Worm (Caenorhabditis elegans) whole organism, dauer: Measurements from ENCODE around the gene nhr-56.

Experiments used
- unc-62 ChIP-seq: sonication (generic microtip); optimal IDR thresholded peaks from 2 replicates; lab custom pipeline; 2017; ENCODE audit warnings: missing biosample characterization, missing genetic modification reagents, missing genetic modification characterization

nhr-56 gene

DNA sequence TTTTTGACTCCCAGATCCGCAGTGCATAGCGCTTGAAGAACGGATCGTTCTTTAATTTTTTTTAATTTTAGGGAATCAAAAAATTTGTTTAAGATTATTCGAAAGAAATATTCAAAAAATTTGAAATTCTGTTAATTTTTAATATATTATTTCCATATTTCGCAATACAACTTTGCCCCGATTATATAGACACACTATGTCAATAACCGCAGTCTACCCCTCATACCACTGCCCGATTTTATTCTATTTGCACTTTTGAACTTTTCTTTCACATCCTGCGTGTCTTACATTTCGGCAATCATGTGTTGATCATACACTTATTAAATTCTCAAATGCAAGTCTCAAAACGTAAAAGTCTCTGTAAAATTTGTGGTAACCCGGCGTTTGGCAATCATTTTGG lies at the start of gene nhr-56:
Gene nhr-56 (plus strand): TSS at position 202 of the 400 bp plus-strand sequence.
- TF ChIP-seq unc-62 (GFP tag; lab: Kevin White, UChicago): no peak

DNA sequence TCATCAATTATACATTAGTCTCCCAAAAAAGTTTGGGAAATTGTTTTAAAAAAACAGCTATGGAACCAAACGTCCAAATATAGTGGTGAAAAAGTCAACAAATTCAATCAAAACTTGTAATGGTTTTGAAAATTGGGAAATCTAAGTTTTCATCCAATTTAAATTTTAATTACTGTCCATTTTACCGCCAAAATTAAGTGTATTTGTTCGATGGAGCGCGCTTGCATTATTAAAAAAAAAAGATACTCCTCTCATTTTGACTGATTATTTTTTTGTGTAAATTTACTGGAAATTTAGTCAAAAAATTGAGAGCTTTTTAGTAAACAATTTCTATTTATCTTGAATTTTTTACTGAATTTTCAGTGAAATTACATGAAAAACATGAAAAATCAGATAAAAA lies 44.3 kb upstream of the nhr-56 start:
- TF ChIP-seq unc-62 (GFP tag; lab: Kevin White, UChicago): no peak

DNA sequence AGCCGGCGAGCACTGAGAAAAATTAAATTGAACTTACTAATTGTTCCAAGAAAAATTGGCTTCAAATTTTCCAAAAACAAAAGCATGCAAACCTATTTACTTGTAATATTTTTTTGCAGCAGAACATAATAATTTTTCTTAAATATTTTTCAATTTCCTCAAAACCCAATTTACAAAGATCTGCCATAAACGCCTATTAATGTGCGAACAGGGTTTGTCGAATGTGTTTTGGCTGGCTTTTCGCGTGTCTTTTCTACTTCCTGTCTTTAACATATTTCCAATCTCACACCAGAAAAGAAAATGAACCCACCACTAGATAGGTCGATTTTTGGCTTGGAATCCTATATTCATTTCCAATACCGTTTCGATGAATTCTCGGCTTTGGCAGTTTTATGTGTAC lies 43.6 kb upstream of the nhr-56 start, which contains the start of gene C45H4.18:
Gene C45H4.18 (plus strand): TSS at position 301 of the 400 bp plus-strand sequence.
- no peak for TF ChIP-seq unc-62 (GFP tag; lab: Kevin White, UChicago)

DNA sequence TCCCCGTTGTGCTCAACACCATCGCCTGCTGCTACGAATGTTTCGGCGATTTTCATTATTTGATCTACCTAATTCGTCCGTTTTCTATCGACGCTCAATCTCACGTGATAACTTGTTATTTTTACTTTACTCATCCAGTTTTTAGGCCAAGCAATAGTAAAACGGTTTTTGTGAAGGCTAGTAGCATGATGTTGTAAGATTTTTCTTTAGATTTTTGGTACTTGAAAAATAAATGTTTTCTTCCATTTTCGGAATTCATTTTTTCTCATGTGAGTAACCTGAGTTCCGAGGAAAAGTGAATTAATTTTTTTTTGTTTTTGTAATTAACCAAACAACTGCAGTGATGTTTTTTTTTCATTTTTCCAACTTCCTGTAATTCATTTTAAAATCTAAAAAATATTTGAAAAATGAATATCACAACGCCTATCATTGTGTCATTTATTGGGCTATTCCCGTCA lies 41.5 kb upstream of the nhr-56 start, which contains the start of gene srbc-17:
Gene srbc-17 (plus strand): TSS at position 408 of the 458 bp plus-strand sequence.
- no peak for TF ChIP-seq unc-62 (GFP tag; lab: Kevin White, UChicago)

DNA sequence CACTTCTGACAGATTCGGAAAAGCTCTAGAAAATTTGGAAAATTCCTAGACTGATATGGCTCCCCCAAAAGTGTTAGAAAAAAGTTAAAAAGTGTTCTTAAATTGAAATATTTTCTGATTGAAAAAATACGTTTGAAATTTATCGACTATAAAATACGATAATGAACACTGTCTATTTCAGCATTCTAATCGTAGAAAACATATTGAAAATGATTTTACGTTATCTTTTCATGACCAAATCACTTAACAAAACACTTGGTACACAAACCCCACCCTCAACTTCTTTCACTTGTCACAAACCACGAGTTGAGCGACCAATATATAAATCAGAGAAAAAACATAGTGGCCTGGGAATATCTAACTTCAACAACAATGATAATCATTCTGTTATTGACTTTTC lies 39.6 kb upstream of the nhr-56 start, which contains the start of gene cyp-33C1:
Gene cyp-33C1 (plus strand): TSS at position 301 of the 400 bp plus-strand sequence.
- TF ChIP-seq unc-62 (GFP tag; lab: Kevin White, UChicago): no peak

DNA sequence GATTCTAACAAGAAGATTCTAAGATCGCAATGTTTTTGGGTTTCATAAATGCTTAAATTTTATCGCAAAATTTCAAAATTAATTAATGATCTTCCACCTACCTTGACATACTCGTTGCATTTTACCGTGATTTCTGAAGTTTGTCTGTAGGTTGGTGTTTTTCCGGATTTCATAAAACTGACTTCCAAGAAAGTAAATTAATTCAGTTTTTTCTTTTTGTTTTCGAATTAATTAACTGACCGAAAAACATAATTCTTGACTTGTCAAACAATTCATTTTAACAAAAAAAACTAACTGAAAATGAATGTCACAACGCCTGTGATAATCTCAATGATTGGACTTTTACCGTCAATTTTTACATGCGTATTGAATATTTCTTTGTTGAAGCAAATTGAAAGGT lies 37.1 kb upstream of the nhr-56 start, which contains the start of gene srbc-16:
Gene srbc-16 (plus strand): TSS at position 301 of the 400 bp plus-strand sequence.
- no peak for TF ChIP-seq unc-62 (GFP tag; lab: Kevin White, UChicago)

DNA sequence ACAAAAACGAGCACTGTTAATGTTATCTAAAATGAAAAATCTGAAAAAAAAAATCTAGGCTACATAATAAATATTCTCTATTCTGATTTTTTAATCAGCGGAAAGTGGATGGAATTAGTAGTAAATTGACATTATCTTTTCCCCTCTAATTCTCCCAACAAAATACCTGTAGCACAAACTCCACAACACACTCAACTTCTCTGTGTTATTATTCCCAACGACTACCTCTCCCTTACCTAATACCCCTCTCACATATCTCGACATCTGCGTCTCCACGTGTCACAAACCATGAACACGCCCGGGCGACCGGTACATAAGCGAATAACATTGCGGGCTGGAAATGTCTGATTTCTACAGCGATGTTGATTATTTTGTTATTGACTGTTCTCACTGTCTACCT lies 35.6 kb upstream of the nhr-56 start, which contains the start of gene cyp-33C2:
Gene cyp-33C2 (plus strand): TSS at position 327 of the 400 bp plus-strand sequence.
- TF ChIP-seq unc-62 (GFP tag; lab: Kevin White, UChicago): no peak

DNA sequence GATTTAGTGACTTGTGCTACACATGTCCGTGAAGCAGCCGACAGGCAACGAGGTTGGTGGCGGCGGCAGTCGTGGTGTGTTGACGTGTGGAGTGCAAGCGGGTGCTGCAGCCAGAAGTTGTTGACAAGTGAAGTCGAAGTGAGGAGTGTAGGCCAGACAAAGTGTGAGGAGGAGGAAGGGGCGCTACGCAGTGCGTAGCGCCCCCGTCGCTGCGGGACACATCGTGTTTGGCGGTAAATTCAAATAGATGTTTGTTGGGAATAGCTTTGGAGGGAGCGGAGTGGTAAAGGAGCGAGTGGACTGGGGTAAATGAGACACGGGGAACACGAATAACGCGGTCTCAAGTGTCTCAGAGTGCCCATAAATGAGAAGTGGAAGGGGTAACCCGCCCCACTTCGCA lies 33.3 kb upstream of the nhr-56 start:
- TF ChIP-seq unc-62 (GFP tag; lab: Kevin White, UChicago): no peak

DNA sequence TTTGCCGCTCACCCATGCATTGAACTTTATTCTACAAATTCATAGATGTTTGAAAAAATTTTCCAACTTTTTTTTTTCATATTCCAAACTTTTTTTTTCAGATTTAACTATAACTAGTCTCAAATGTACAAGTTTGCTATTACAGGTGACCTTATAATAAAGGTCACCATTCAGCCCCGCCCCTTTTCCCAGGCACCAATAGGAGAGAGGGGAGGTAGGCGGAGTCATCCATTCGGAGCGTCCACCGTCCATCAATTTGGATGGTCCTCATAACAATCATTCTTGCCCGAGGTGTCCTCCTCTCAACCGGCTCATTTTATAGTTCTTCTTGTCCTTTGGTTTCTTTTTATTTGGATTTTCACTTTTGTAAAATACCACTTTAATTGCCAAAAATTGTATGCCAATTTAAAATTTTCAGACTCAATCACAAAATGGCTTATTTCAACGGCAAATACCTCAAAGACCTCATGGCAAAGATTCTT lies 30.9 kb upstream of the nhr-56 start, which contains the start of gene Y5H2B.3:
Gene Y5H2B.3 (plus strand): TSS at position 432 of the 482 bp plus-strand sequence.
- TF ChIP-seq unc-62 (GFP tag; lab: Kevin White, UChicago): no peak

DNA sequence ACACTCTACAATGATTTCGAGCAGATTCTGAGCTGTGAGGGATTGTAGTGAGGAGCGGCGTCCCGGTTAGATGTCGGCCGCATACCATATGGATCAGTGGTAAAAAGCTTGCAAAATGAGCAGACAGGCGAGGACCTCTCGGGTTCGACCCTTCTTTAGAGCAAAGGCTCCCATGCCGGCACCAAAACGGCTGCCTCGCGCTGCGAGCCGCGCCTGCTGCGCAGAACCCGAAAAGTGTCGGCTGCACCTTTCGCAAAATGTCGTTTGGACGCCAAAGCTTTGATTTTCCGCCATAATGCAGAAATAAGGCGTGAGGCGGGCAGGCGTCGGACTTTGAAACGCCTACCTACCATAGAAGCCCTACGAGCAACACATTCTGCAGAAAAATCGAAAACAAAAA lies 28.4 kb upstream of the nhr-56 start:
- TF ChIP-seq unc-62 (GFP tag; lab: Kevin White, UChicago): no peak

DNA sequence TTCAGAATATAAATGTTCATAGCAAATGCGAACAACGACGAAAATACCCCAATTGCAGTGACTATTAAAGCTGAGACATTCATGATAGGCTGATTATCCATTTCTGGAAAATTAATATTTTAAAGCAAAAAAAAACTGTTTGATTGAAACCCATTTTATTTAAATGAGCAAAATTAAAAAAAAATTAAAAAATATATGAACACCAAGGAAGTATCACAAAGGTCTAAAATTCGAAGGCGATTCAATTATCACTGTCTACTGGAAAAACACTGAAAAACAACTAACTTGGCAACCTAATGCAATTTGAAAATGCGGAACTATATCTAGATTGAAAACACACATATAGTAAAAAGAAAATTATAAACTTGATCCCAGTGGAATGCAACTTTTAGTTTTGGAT lies 27.7 kb upstream of the nhr-56 start, which contains the start of gene srbc-42:
Gene srbc-42 (minus strand): TSS at position 101 of the 400 bp plus-strand sequence.
- TF ChIP-seq unc-62 (GFP tag; lab: Kevin White, UChicago): no peak

DNA sequence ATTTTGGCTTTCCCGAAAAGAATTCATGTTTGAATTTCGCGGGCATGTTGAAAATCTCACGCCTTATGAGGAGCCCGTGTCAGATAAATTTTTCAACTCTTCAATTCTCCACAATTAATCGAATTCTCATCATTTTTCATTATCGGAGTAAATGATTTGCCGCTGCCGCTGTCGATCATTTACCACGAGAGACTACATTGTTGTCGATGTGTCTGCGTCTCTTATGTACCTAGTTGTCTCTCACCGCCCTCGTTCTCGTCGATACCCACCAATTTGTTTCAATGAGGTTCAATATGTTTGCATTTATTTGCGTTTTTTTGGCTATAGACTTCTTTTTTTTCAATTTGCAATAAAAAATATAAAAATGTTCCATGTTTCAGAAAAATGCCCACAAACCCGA lies 26.7 kb upstream of the nhr-56 start, which contains the start of gene nhr-13:
Gene nhr-13 (plus strand): TSS at position 369 of the 400 bp plus-strand sequence.
- TF ChIP-seq unc-62 (GFP tag; lab: Kevin White, UChicago): no peak

DNA sequence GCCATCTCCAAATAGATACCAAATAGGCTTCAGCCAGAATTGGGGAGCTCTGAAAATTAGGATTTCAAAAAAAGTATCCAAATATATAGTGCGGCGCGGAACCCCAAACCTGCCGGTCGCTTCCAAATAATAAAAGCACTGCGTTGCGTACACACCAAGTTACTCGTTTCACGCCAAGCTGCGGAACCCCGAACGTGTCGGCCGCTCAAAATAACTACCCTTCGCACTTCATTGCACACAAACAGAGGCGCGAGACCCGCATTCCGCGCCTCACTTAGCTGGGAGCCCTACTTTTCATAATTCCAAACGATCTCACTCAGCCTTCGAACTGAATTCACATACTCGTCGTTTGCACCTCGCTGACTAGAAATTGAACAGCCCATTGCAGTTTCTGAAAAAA lies 19.2 kb upstream of the nhr-56 start:
- no peak for TF ChIP-seq unc-62 (GFP tag; lab: Kevin White, UChicago)

DNA sequence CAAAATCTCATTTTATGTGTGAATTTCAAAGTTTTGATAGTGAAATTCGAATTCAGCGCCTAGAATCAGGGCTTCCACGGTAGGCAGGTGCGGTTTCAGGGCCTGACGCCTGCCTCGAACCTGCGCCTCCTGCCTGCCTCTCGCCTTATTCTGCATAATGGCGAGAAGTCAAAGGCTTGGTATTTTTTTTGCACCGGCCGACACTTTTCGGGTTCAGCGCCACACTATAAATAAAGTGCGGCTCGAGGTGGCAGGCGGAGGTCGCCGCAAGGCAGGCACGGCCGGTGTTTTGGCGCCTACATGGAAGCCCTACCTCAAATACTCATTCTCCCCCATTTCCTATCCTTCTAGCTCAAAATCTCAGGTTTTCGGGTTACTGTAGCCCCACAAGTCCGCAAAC lies 18.4 kb upstream of the nhr-56 start:
- TF ChIP-seq unc-62 (GFP tag; lab: Kevin White, UChicago): no peak

DNA sequence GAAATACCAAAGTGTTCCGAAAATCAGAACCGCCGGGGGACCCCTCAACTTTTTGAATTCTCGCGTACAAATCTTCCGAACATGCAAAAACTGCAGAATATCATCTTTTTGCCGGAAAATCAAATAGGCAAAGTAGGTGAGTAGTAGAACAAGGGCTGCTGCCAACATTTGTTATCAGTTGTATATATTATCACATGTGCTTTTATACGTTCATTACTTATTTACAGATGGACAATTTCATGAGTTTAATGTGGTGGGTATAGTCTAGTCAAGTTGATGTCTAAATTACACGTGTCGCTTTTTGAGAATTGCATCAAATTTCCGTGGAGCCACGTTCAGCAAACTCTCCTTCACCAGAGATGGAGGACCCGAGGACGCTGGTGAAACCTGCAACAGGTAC lies 17.6 kb upstream of the nhr-56 start, which contains the start of gene cyp-32B1:
Gene cyp-32B1 (minus strand): TSS at position 176 of the 400 bp plus-strand sequence.
- no peak for TF ChIP-seq unc-62 (GFP tag; lab: Kevin White, UChicago)

DNA sequence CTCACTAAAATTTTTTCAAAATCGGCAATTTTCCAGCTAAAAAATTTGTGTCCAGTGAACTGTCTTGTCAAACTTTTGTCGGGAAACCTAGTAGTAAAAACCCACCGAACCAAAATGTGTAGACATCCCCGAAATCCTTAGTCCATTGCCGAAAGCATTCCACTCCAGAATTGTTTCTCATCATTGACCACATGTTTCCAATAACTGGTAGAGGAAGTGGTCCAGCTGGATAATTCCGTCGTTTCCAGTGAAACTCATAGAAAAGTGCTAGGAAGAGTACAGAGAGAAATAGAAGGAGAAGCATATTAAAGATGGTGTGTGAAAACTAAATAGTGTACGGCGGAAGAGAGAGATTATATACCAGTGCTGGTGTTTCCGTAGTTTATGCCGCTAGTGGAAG lies 14.7 kb upstream of the nhr-56 start, which contains the start of gene cyp-33C12:
Gene cyp-33C12 (minus strand): TSS at position 321 of the 400 bp plus-strand sequence.
- TF ChIP-seq unc-62 (GFP tag; lab: Kevin White, UChicago): no peak

DNA sequence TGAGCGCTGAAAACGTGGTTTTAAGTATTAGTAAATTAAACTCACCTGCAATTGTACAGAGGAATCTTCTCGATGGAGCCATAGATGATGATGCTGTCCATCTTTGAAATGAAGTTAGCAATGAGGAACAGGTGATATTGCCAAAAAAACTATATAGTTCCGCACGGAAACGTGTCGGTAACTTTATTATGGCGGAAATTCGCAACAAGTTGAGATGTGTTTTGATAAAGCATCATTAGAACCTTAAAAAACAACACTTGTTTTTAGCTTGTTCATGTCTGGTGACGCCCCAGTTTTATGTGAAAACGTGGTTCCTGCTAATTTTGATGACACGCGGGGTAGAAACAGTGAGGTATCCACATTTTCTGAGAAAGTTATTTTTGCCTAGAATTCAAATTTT lies 12.6 kb upstream of the nhr-56 start, which contains the start of gene srt-40:
Gene srt-40 (minus strand): TSS at position 101 of the 400 bp plus-strand sequence.
- TF ChIP-seq unc-62 (GFP tag; lab: Kevin White, UChicago): no peak
